Fruit fly (Drosophila melanogaster) whole organism, embryonic: Measurements from ENCODE around the gene IntS2.
A peak's percentile ranks its signal among the peaks of the same experiment; 100 is the strongest.

ENCODE experiments used
- C15 ChIP-seq: fragments of 200-800 bp; sonication (Bioruptor generic); IDR thresholded peaks from 3 replicates; pipeline ENCODE4 v1.3.6; 2022; ENCODE audit warnings: missing biosample characterization, missing genetic modification characterization
- CG10147 ChIP-seq: fragments of 200-800 bp; sonication (Bioruptor generic); optimal IDR thresholded peaks from 2 replicates; lab custom pipeline; 2019; ENCODE audit warnings: missing biosample characterization, mild to moderate bottlenecking, missing genetic modification characterization, moderate library complexity
- CG10267 ChIP-seq: fragments of 200-800 bp; sonication (Bioruptor generic); optimal IDR thresholded peaks from 2 replicates; lab custom pipeline; 2018; ENCODE audit warnings: missing biosample characterization, mild to moderate bottlenecking, missing genetic modification characterization, moderate library complexity
- CG10654 ChIP-seq: fragments of 200-800 bp; sonication (Bioruptor generic); optimal IDR thresholded peaks from 2 replicates; lab custom pipeline; 2016; ENCODE audit warnings: missing biosample characterization, missing genetic modification characterization
- CG12236 ChIP-seq: fragments of 200-800 bp; sonication (Bioruptor generic); optimal IDR thresholded peaks from 2 replicates; lab custom pipeline; 2016; ENCODE audit warnings: missing biosample characterization, missing genetic modification characterization
- CG12942 ChIP-seq: fragments of 200-800 bp; sonication (Bioruptor generic); optimal IDR thresholded peaks from 3 replicates; lab custom pipeline; 2016; ENCODE audit warnings: missing biosample characterization, missing genetic modification characterization
- CG13123 ChIP-seq: fragments of 200-800 bp; sonication (Bioruptor generic); optimal IDR thresholded peaks from 2 replicates; lab custom pipeline; 2016; ENCODE audit warnings: missing biosample characterization, missing genetic modification characterization
- CG13287 ChIP-seq: fragments of 200-800 bp; sonication (Bioruptor generic); IDR thresholded peaks from 2 replicates; pipeline ENCODE4 v1.3.6; 2022; ENCODE audit warnings: missing biosample characterization, missing genetic modification characterization; ENCODE audit not compliant: partially characterized antibody
- CG14667 ChIP-seq: fragments of 200-800 bp; sonication (Bioruptor generic); IDR thresholded peaks from 2 replicates; pipeline ENCODE4 v1.3.6; 2022; ENCODE audit warnings: missing biosample characterization, missing genetic modification characterization
- CG14860 ChIP-seq: fragments of 200-800 bp; sonication (Bioruptor generic); IDR thresholded peaks from 3 replicates; pipeline ENCODE4 v1.3.6; 2022; ENCODE audit warnings: missing biosample characterization, missing genetic modification characterization; ENCODE audit not compliant: partially characterized antibody
- CG15269 ChIP-seq: fragments of 200-800 bp; sonication (Bioruptor generic); optimal IDR thresholded peaks from 2 replicates; lab custom pipeline; 2018; ENCODE audit warnings: missing biosample characterization, mild to moderate bottlenecking, missing genetic modification characterization, moderate library complexity
- CG16813 ChIP-seq: fragments of 200-800 bp; sonication (Bioruptor generic); IDR thresholded peaks from 3 replicates; pipeline ENCODE4 v1.3.6; 2022; ENCODE audit warnings: missing biosample characterization, missing genetic modification characterization; ENCODE audit not compliant: partially characterized antibody
- CG17568 ChIP-seq: fragments of 200-800 bp; sonication (Bioruptor generic); optimal IDR thresholded peaks from 2 replicates; lab custom pipeline; 2018; ENCODE audit warnings: missing biosample characterization, mild to moderate bottlenecking, missing genetic modification characterization, moderate library complexity
- CG17829 ChIP-seq: fragments of 200-800 bp; optimal IDR thresholded peaks from 2 replicates; lab custom pipeline; 2019; ENCODE audit warnings: missing biosample characterization, mild to moderate bottlenecking, missing genetic modification characterization, moderate library complexity
- CG2129 ChIP-seq: fragments of 200-800 bp; sonication (Bioruptor generic); IDR thresholded peaks from 2 replicates; pipeline ENCODE4 v1.3.6; 2022; ENCODE audit warnings: missing biosample characterization, missing genetic modification characterization; ENCODE audit not compliant: partially characterized antibody
- CG2875 ChIP-seq: fragments of 200-800 bp; sonication (Bioruptor generic); optimal IDR thresholded peaks from 2 replicates; lab custom pipeline; 2017; ENCODE audit warnings: missing biosample characterization, mild to moderate bottlenecking, missing genetic modification characterization, missing genetic modification reagents
- CG31441 ChIP-seq: fragments of 200-800 bp; sonication (Bioruptor generic); IDR thresholded peaks from 2 replicates; pipeline ENCODE4 v1.3.6; 2022; ENCODE audit warnings: missing biosample characterization, missing genetic modification characterization
- CG33557 ChIP-seq: fragments of 200-800 bp; sonication (Bioruptor generic); optimal IDR thresholded peaks from 2 replicates; lab custom pipeline; 2019; ENCODE audit warnings: missing biosample characterization, mild to moderate bottlenecking, missing genetic modification characterization, moderate library complexity
- CG4730 ChIP-seq: fragments of 200-800 bp; sonication (Bioruptor generic); IDR thresholded peaks from 2 replicates; pipeline ENCODE4 v1.3.6; 2022; ENCODE audit warnings: missing biosample characterization, missing genetic modification characterization
- CG6272 ChIP-seq: fragments of 200-800 bp; sonication (Bioruptor generic); IDR thresholded peaks from 2 replicates; pipeline ENCODE4 v1.3.6; 2022; ENCODE audit warnings: missing biosample characterization, missing genetic modification characterization
- CG6683 ChIP-seq: fragments of 200-800 bp; sonication (Bioruptor generic); optimal IDR thresholded peaks from 2 replicates; lab custom pipeline; 2017; ENCODE audit warnings: missing biosample characterization, mild to moderate bottlenecking, missing genetic modification characterization, missing genetic modification reagents
- CG6854 ChIP-seq: fragments of 200-800 bp; sonication (Bioruptor generic); optimal IDR thresholded peaks from 3 replicates; lab custom pipeline; 2017; ENCODE audit warnings: missing biosample characterization, mild to moderate bottlenecking, missing genetic modification characterization
- CG7786 ChIP-seq: fragments of 200-800 bp; sonication (Bioruptor generic); optimal IDR thresholded peaks from 2 replicates; lab custom pipeline; 2016; ENCODE audit warnings: missing biosample characterization, missing genetic modification characterization
- D19A ChIP-seq: fragments of 200-800 bp; optimal IDR thresholded peaks from 3 replicates; lab custom pipeline; 2019; ENCODE audit warnings: missing biosample characterization, mild to moderate bottlenecking, missing genetic modification characterization, moderate library complexity
- Elba2 ChIP-seq: fragments of 200-800 bp; sonication (Bioruptor generic); optimal IDR thresholded peaks from 3 replicates; lab custom pipeline; 2016; ENCODE audit warnings: missing biosample characterization, missing genetic modification characterization
- HmgZ ChIP-seq: fragments of 200-800 bp; sonication (Bioruptor generic); optimal IDR thresholded peaks from 2 replicates; lab custom pipeline; 2018; ENCODE audit warnings: missing biosample characterization, mild to moderate bottlenecking, missing genetic modification characterization
- Hmx ChIP-seq: fragments of 200-800 bp; sonication (Bioruptor generic); optimal IDR thresholded peaks from 2 replicates; lab custom pipeline; 2016; ENCODE audit warnings: missing biosample characterization, missing genetic modification characterization
- MTF-1 ChIP-seq: fragments of 200-800 bp; sonication (Bioruptor generic); optimal IDR thresholded peaks from 2 replicates; lab custom pipeline; 2018; ENCODE audit warnings: missing biosample characterization, mild to moderate bottlenecking, missing genetic modification characterization, borderline replicate concordance
- Sin3A ChIP-seq: fragments of >200 bp; optimal IDR thresholded peaks from 2 replicates; lab custom pipeline; 2018
- Six4 ChIP-seq: fragments of 200-800 bp; sonication (Bioruptor generic); optimal IDR thresholded peaks from 2 replicates; lab custom pipeline; 2016; ENCODE audit warnings: missing biosample characterization, missing genetic modification characterization
- Sox100B ChIP-seq: fragments of 200-800 bp; sonication (Bioruptor generic); optimal IDR thresholded peaks from 3 replicates; lab custom pipeline; 2018; ENCODE audit warnings: missing biosample characterization, mild to moderate bottlenecking, missing genetic modification characterization
- Sry-δ ChIP-seq: fragments of 200-800 bp; sonication (Bioruptor generic); optimal IDR thresholded peaks from 2 replicates; lab custom pipeline; 2016; ENCODE audit warnings: missing biosample characterization, missing genetic modification characterization
- Tbp ChIP-seq: fragments of >200 bp; optimal IDR thresholded peaks from 2 replicates; lab custom pipeline; 2018; ENCODE audit warnings: missing biosample characterization, missing genetic modification characterization
- Trl ChIP-seq, 3 experiments: fragments of >200 bp in 2 of 3; fragments of 200-800 bp in 1 of 3; sonication (Bioruptor generic) in 1 of 3; optimal IDR thresholded peaks; 2 replicates in 1 of 3; 3 replicates in 2 of 3; lab custom pipeline; 2016 to 2017; ENCODE audit warnings: missing biosample characterization in 1 of 3, missing genetic modification characterization in 1 of 3
- Xrp1 ChIP-seq: fragments of 200-800 bp; sonication (Bioruptor generic); IDR thresholded peaks from 2 replicates; pipeline ENCODE4 v1.3.6; 2022; ENCODE audit warnings: missing biosample characterization, missing genetic modification characterization
- aop ChIP-seq: fragments of 200-800 bp; sonication (Bioruptor generic); IDR thresholded peaks from 2 replicates; pipeline ENCODE4 v1.3.6; 2022; ENCODE audit warnings: missing biosample characterization, missing genetic modification characterization
- bowl ChIP-seq: fragments of 200-800 bp; sonication (Bioruptor generic); IDR thresholded peaks from 2 replicates; pipeline ENCODE4 v1.3.6; 2022; ENCODE audit warnings: missing biosample characterization, missing genetic modification characterization
- bsh ChIP-seq, 2 experiments: fragments of 200-800 bp; sonication (Bioruptor generic); optimal IDR thresholded peaks; 2 replicates each; lab custom pipeline; 2017 to 2018; ENCODE audit warnings: mild to moderate bottlenecking in 2 of 2, missing biosample characterization in 2 of 2, missing genetic modification characterization in 2 of 2, moderate library complexity in 1 of 2
- danr ChIP-seq: fragments of 200-800 bp; sonication (Bioruptor generic); IDR thresholded peaks from 2 replicates; pipeline ENCODE4 v1.3.6; 2022; ENCODE audit warnings: missing biosample characterization, missing genetic modification characterization
- dmrt99B ChIP-seq: fragments of 200-800 bp; sonication (Bioruptor generic); optimal IDR thresholded peaks from 2 replicates; lab custom pipeline; 2018; ENCODE audit warnings: missing biosample characterization, mild to moderate bottlenecking, missing genetic modification characterization, moderate library complexity
- exex ChIP-seq: fragments of 200-800 bp; sonication (Bioruptor generic); optimal IDR thresholded peaks from 4 replicates; lab custom pipeline; 2018; ENCODE audit warnings: missing biosample characterization, mild to moderate bottlenecking, missing genetic modification characterization, moderate library complexity
- gem ChIP-seq: fragments of 200-800 bp; sonication (Bioruptor generic); optimal IDR thresholded peaks from 2 replicates; lab custom pipeline; 2019; ENCODE audit warnings: missing biosample characterization, mild to moderate bottlenecking, missing genetic modification characterization, moderate library complexity
- hbn ChIP-seq: fragments of 200-800 bp; sonication (Bioruptor generic); IDR thresholded peaks from 2 replicates; pipeline ENCODE4 v1.3.6; 2022; ENCODE audit warnings: missing biosample characterization, missing genetic modification characterization; ENCODE audit not compliant: partially characterized antibody
- inv ChIP-seq: fragments of 200-800 bp; sonication (Bioruptor generic); IDR thresholded peaks from 2 replicates; pipeline ENCODE4 v1.3.6; 2022; ENCODE audit warnings: missing biosample characterization, missing genetic modification characterization; ENCODE audit not compliant: partially characterized antibody
- jing ChIP-seq: fragments of 200-800 bp; sonication (Bioruptor generic); optimal IDR thresholded peaks from 2 replicates; lab custom pipeline; 2018; ENCODE audit warnings: missing biosample characterization, mild to moderate bottlenecking, missing genetic modification characterization
- mld ChIP-seq: fragments of 200-800 bp; sonication (Bioruptor generic); IDR thresholded peaks from 3 replicates; pipeline ENCODE4 v1.3.6; 2022; ENCODE audit warnings: missing biosample characterization, missing genetic modification characterization; ENCODE audit not compliant: partially characterized antibody
- nom ChIP-seq: fragments of 200-800 bp; sonication (Bioruptor generic); optimal IDR thresholded peaks from 2 replicates; lab custom pipeline; 2017; ENCODE audit warnings: missing biosample characterization, missing genetic modification characterization, mild to moderate bottlenecking, moderate library complexity, missing genetic modification reagents
- salm ChIP-seq: fragments of 200-800 bp; sonication (Bioruptor generic); optimal IDR thresholded peaks from 2 replicates; lab custom pipeline; 2018; ENCODE audit warnings: missing biosample characterization, mild to moderate bottlenecking, missing genetic modification characterization

Gene IntS2

DNA sequence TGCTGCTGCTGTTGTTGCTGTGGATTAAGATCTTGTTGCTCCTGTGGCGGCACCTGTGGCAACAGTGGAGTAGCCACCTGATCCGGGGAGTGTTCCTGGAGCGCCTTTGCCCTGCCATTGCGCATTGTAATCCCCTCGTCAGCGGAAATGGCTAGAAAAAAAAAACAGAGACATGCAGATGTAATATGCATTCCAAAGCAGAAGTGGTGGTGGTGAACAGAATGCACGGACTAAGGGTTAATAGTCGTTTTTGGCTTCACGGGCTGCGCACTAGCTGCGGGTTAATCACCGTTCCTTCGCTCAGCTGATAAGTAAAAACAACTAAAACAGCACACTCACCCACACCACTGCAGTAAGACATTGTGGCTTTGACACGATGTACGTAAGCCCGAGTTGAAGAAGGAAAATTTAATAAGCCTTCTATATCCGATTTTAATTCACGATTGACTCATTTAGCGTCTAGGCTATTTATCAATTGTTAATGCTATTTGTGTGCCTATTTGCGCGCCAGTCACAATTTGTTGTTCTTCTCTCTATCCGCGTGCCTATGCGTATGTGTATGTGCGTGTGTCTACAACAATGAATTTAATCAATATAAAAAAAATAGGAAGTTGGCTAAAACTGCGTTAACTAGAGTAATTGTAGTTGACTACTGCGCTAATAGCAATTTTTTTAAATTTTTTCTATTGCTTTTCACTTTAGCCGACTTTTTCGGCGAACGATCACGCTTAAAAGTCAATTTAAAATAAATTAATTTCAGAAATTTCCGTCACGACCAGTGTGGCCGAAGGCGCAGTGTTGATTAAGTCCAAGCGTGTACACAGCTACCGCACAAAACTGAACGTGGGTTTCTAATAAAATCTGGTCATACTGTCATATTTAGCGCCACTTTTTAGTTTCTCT is 29.3 kb downstream of the IntS2 start, which contains the start of gene stas (continued):
- TF ChIP-seq Xrp1 (no peak), CG15269 (tag; lab: Kevin White, UChicago) (peak; percentile 29), bowl (GFP tag; lab: Robert Waterston, UW) (no peak), D19A (tag; lab: Kevin White, UChicago) (peak; percentile 15), Sox100B (GFP tag; lab: Kevin White, UChicago) (no peak), dmrt99B (tag; lab: Kevin White, UChicago) (no peak), Tbp (GFP tag; lab: Kevin White, UChicago) (no peak), CG6272 (no peak), CG17829 (tag; lab: Kevin White, UChicago) (peak; percentile 21), MTF-1 (GFP tag; lab: Kevin White, UChicago) (no peak), CG13287 (peak; percentile 29; the same call in 1 of the 2 replicates), C15 (GFP tag; lab: Robert Waterston, UW) (no peak), mld (GFP tag; lab: Robert Waterston, UW) (no peak), CG2129 (no peak), CG2875 (GFP tag; lab: Kevin White, UChicago) (no peak), CG10654 (GFP tag; lab: Kevin White, UChicago) (no peak), CG12236 (GFP tag; lab: Kevin White, UChicago) (no peak), CG6683 (GFP tag; lab: Kevin White, UChicago) (no peak), bsh (GFP tag; optimal IDR thresholded peaks at IDR 0.05; lab: Kevin White, UChicago) (no peak), CG10147 (GFP tag; lab: Kevin White, UChicago) (no peak), Sry-δ (GFP tag; lab: Kevin White, UChicago) (no peak), Hmx (no peak), gem (tag; lab: Kevin White, UChicago) (peak; percentile 15), hbn (GFP tag; lab: Robert Waterston, UW) (no peak), inv (GFP tag; lab: Robert Waterston, UW) (no peak; the same call in 1 of the 2 replicates), CG14667 (GFP tag; lab: Robert Waterston, UW) (no peak), Elba2 (GFP tag; lab: Kevin White, UChicago) (no peak), salm (no peak), danr (no peak), CG7786 (GFP tag; lab: Kevin White, UChicago) (no peak), Six4 (GFP tag; lab: Kevin White, UChicago) (no peak), CG16813 (0 out of 3 replicates have a peak, but pooled peaks have one; percentile 7), nom (peak; percentile 37), CG12942 (GFP tag; lab: Kevin White, UChicago) (no peak), CG10267 (tag; lab: Kevin White, UChicago) (peak; percentile 79), CG14860 (no peak), CG17568 (GFP tag; lab: Kevin White, UChicago) (no peak), CG13123 (GFP tag; lab: Kevin White, UChicago) (no peak), jing (GFP tag; lab: Kevin White, UChicago) (no peak), CG31441 (GFP tag; lab: Robert Waterston, UW) (peak; percentile 40; the same call in 1 of the 2 replicates), CG6854 (no peak), CG33557 (no peak), aop (no peak), exex (tag; lab: Kevin White, UChicago) (peak; percentile 40), CG4730 (GFP tag; lab: Robert Waterston, UW) (no peak), Trl (optimal IDR thresholded peaks at IDR 0.05; lab: Kevin White, UChicago) (no peak), Trl (GFP tag; optimal IDR thresholded peaks at IDR 0.05; lab: Kevin White, UChicago) (no peak), HmgZ (tag; lab: Kevin White, UChicago) (peak; percentile 10), Sin3A (lab: Kevin White, UChicago) (no peak)
